Worm (Caenorhabditis elegans): ENCODE results near the gene tat-3.

Gene tat-3

DNA sequence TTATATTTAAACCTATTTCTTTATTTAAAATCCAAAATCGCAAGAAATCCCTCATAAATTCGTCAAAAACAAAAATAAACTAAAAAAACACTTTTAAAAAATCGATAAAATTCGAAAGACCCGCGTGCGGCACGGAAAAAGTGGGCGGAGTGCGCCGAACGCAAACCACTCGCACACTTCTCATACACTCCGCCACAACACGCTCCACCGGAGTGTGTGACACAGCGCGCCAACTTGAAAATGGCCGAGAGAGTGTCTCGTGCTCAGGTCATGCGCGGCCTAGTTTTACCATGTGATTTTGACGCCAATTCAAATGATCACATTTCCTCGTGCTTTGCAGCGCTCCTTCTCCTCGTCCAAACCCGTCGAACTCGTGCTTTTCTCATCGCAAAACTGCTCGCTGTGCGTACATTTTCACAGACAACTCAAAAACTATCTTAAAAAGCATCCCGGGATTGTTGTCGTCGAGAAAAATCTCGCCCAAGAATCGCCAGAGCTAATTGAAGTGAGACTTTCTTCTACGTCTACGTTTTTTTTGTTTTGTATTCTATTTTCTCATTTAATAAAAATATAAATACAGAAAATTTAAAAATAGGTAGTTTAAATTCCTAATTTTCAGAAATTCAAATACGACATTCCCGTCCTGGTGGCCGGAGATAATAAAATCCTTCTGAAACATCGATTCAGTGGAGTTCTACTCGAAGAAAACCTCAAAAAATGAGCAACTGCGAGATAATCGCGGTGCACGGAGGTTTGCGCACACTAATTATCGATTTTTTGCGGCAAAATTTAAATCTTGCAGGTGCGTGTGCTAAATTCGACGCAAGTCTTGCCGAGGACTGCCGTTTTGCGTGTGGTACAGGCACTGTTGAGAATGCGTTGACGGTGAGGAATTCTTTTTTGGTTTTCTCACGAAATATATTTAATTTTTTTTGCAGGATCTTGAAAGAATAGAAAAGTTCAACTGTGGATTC is 28.8 kb upstream of the tat-3 start, which contains the start of gene tasp-1 (continued):
- peak; percentile 98 for TF ChIP-seq mec-3 (tag; optimal IDR thresholded peaks at IDR 0.05; ENCODE audit: borderline replicate concordance)
- TF ChIP-seq T23F11.4 (GFP tag; optimal IDR thresholded peaks at IDR 0.05) = peak; percentile 95
- peak; percentile 96 for TF ChIP-seq unc-3 (GFP tag; conservative IDR thresholded peaks at IDR 0.05)
- peak; percentile 97 for TF ChIP-seq unc-3 (tag; optimal IDR thresholded peaks at IDR 0.05)
- peak; percentile 100 for TF ChIP-seq rnt-1 (tag; optimal IDR thresholded peaks at IDR 0.05)
- peak; percentile 94 for TF ChIP-seq fkh-10 (GFP tag; optimal IDR thresholded peaks at IDR 0.05)
- TF ChIP-seq ceh-34 (tag; optimal IDR thresholded peaks at IDR 0.05) = peak; percentile 100
- TF ChIP-seq ceh-14 (tag; optimal IDR thresholded peaks at IDR 0.05) = peak; percentile 99
- TF ChIP-seq ceh-18 (tag; optimal IDR thresholded peaks at IDR 0.05) = peak; percentile 100
- peak; percentile 99 for TF ChIP-seq unc-86 (tag; optimal IDR thresholded peaks at IDR 0.05)
- peak; percentile 87 for TF ChIP-seq fkh-6 (tag; optimal IDR thresholded peaks at IDR 0.05)
- TF ChIP-seq nhr-11 (tag; optimal IDR thresholded peaks at IDR 0.05) = peak; percentile 89
- TF ChIP-seq ceh-6 (GFP tag; optimal IDR thresholded peaks at IDR 0.05) = peak; percentile 90
- TF ChIP-seq ceh-24 (tag; optimal IDR thresholded peaks at IDR 0.05) = peak; percentile 84
- TF ChIP-seq K09A11.1 (tag; optimal IDR thresholded peaks at IDR 0.05; ENCODE audit: insufficient read depth) = peak; percentile 95
- peak; percentile 89 for TF ChIP-seq ttx-3 (tag; optimal IDR thresholded peaks at IDR 0.05)
- TF ChIP-seq sox-4 (tag; optimal IDR thresholded peaks at IDR 0.05) = peak; percentile 91
- TF ChIP-seq dve-1 (tag; optimal IDR thresholded peaks at IDR 0.05) = peak; percentile 98
- peak; percentile 100 for TF ChIP-seq ceh-48 (tag; optimal IDR thresholded peaks at IDR 0.05)
- peak; percentile 100 for TF ChIP-seq tbx-2 (tag; optimal IDR thresholded peaks at IDR 0.05)
- peak; percentile 92 for TF ChIP-seq K02D7.2 (tag; optimal IDR thresholded peaks at IDR 0.05)
- peak; percentile 98 for TF ChIP-seq C08G9.2 (tag; optimal IDR thresholded peaks at IDR 0.05)
- peak; percentile 90 for TF ChIP-seq hlh-13 (GFP tag; optimal IDR thresholded peaks at IDR 0.05)
- peak; percentile 90 for TF ChIP-seq pha-2 (tag; optimal IDR thresholded peaks at IDR 0.05)
- TF ChIP-seq pha-4 (tag; optimal IDR thresholded peaks at IDR 0.05) = no peak
- peak; percentile 100 for TF ChIP-seq ztf-16 (tag; optimal IDR thresholded peaks at IDR 0.05)
- peak; percentile 98 for TF ChIP-seq ceh-2 (tag; optimal IDR thresholded peaks at IDR 0.05)
- peak; percentile 98 for TF ChIP-seq F13H6.1 (tag; optimal IDR thresholded peaks at IDR 0.05)
- TF ChIP-seq lin-11 (tag; optimal IDR thresholded peaks at IDR 0.05) = peak; percentile 76
- peak; percentile 94 for TF ChIP-seq eyg-1 (tag; optimal IDR thresholded peaks at IDR 0.05)
- TF ChIP-seq pag-3 (tag; optimal IDR thresholded peaks at IDR 0.05; ENCODE audit: borderline replicate concordance) = peak; percentile 95
- peak; percentile 29 for TF ChIP-seq odd-2 (tag; optimal IDR thresholded peaks at IDR 0.05)
- TF ChIP-seq sdc-2 (tag; optimal IDR thresholded peaks at IDR 0.05) = peak; percentile 90
- peak; percentile 91 for TF ChIP-seq tbx-7 (tag; optimal IDR thresholded peaks at IDR 0.05)
- TF ChIP-seq che-1 (tag; optimal IDR thresholded peaks at IDR 0.05) = peak; percentile 83
- peak; percentile 100 for TF ChIP-seq pros-1 (tag; optimal IDR thresholded peaks at IDR 0.05)
- peak; percentile 99 for TF ChIP-seq pqm-1 (tag; optimal IDR thresholded peaks at IDR 0.05)
- peak; percentile 91 for TF ChIP-seq gmeb-2 (tag; optimal IDR thresholded peaks at IDR 0.05)
- peak; percentile 90 for TF ChIP-seq zip-5 (tag; optimal IDR thresholded peaks at IDR 0.05)
- TF ChIP-seq elt-2 (tag; optimal IDR thresholded peaks at IDR 0.05) = peak; percentile 99
- peak; percentile 98 for TF ChIP-seq hlh-8 (tag; optimal IDR thresholded peaks at IDR 0.05)
- peak; percentile 100 for TF ChIP-seq ceh-31 (tag; optimal IDR thresholded peaks at IDR 0.05)
- peak; percentile 29 for TF ChIP-seq ceh-30 (tag; optimal IDR thresholded peaks at IDR 0.05)
- TF ChIP-seq unc-42 (tag; optimal IDR thresholded peaks at IDR 0.05) = peak; percentile 100
- peak; percentile 26 for TF ChIP-seq elt-4 (tag; optimal IDR thresholded peaks at IDR 0.05)
